Worm (Caenorhabditis elegans) whole organism, mixed stage, embryonic: ENCODE measurements around the gene T12A2.3.

Source experiments
- M03D4.4 ChIP-seq: sonication (generic microtip); optimal IDR thresholded peaks from 2 replicates; lab custom pipeline; 2017; ENCODE audit warnings: mild to moderate bottlenecking, missing genetic modification characterization, missing compliant biosample characterization
- bed-3 ChIP-seq: fragments of 200-800 bp; sonication (Bioruptor generic); optimal IDR thresholded peaks from 3 replicates; lab custom pipeline; 2018; ENCODE audit warnings: mild to moderate bottlenecking, missing genetic modification characterization, moderate library complexity, missing compliant biosample characterization
- blmp-1 ChIP-seq: fragments of 150-350 bp; optimal IDR thresholded peaks from 2 replicates; lab custom pipeline; 2014; ENCODE audit warnings: missing biosample characterization, missing genetic modification characterization
- ceh-39 ChIP-seq: fragments of 150-350 bp; optimal IDR thresholded peaks from 2 replicates; lab custom pipeline; 2014; ENCODE audit warnings: missing biosample characterization, missing genetic modification characterization
- ceh-83 ChIP-seq: fragments of 200-800 bp; sonication (Bioruptor generic); optimal IDR thresholded peaks from 2 replicates; lab custom pipeline; 2018; ENCODE audit warnings: mild to moderate bottlenecking, missing genetic modification characterization, missing compliant biosample characterization
- ces-1 ChIP-seq: fragments of 150-350 bp; optimal IDR thresholded peaks from 2 replicates; lab custom pipeline; 2014; ENCODE audit warnings: missing biosample characterization, missing genetic modification reagents, missing genetic modification characterization
- cnd-1 ChIP-seq: fragments of 200-800 bp; sonication (Bioruptor generic); optimal IDR thresholded peaks from 2 replicates; lab custom pipeline; 2018; ENCODE audit warnings: mild to moderate bottlenecking, missing genetic modification characterization, missing compliant biosample characterization
- drap-1 ChIP-seq: fragments of 200-800 bp; sonication (Bioruptor generic); optimal IDR thresholded peaks from 3 replicates; lab custom pipeline; 2018; ENCODE audit warnings: mild to moderate bottlenecking, missing genetic modification characterization, missing compliant biosample characterization
- elt-3 ChIP-seq: fragments of 150-350 bp; optimal IDR thresholded peaks from 2 replicates; lab custom pipeline; 2014; ENCODE audit warnings: missing biosample characterization, missing genetic modification characterization
- flh-1 ChIP-seq: fragments of 200-800 bp; sonication (Bioruptor generic); optimal IDR thresholded peaks from 2 replicates; lab custom pipeline; 2018; ENCODE audit warnings: mild to moderate bottlenecking, missing genetic modification characterization, moderate library complexity, missing compliant biosample characterization
- ham-2 ChIP-seq: fragments of 200-800 bp; sonication (Bioruptor generic); optimal IDR thresholded peaks from 2 replicates; lab custom pipeline; 2018; ENCODE audit warnings: mild to moderate bottlenecking, missing genetic modification characterization, missing compliant biosample characterization
- hlh-1 ChIP-seq: fragments of 150-350 bp; optimal IDR thresholded peaks from 2 replicates; lab custom pipeline; 2014; ENCODE audit warnings: missing biosample characterization, missing genetic modification reagents, missing genetic modification characterization
- lin-13 ChIP-seq: fragments of 150-350 bp; optimal IDR thresholded peaks from 2 replicates; lab custom pipeline; 2014; ENCODE audit warnings: missing biosample characterization, missing genetic modification characterization
- lin-32 ChIP-seq: fragments of 200-800 bp; sonication (Bioruptor generic); optimal IDR thresholded peaks from 2 replicates; lab custom pipeline; 2018; ENCODE audit warnings: mild to moderate bottlenecking, missing genetic modification characterization, missing compliant biosample characterization
- lsy-2 ChIP-seq: fragments of 150-350 bp; optimal IDR thresholded peaks from 2 replicates; lab custom pipeline; 2014; ENCODE audit warnings: missing biosample characterization, missing genetic modification characterization
- mab-5 ChIP-seq: fragments of 150-350 bp; optimal IDR thresholded peaks from 2 replicates; lab custom pipeline; 2014; ENCODE audit warnings: missing biosample characterization, missing genetic modification characterization
- mep-1 ChIP-seq: fragments of 150-350 bp; optimal IDR thresholded peaks from 2 replicates; lab custom pipeline; 2017; ENCODE audit warnings: missing biosample characterization, missing genetic modification reagents, missing genetic modification characterization, inconsistent platforms
- mls-2 ChIP-seq: sonication (generic microtip); optimal IDR thresholded peaks from 2 replicates; lab custom pipeline; 2016; ENCODE audit warnings: mild to moderate bottlenecking, missing genetic modification characterization, moderate library complexity, missing compliant biosample characterization
- nhr-12 ChIP-seq: fragments of 150-350 bp; optimal IDR thresholded peaks from 2 replicates; lab custom pipeline; 2014; ENCODE audit warnings: missing biosample characterization, missing genetic modification characterization
- nhr-2 ChIP-seq: fragments of 150-350 bp; optimal IDR thresholded peaks from 2 replicates; lab custom pipeline; 2014; ENCODE audit warnings: missing biosample characterization, missing genetic modification characterization
- nhr-237 ChIP-seq: fragments of 150-350 bp; optimal IDR thresholded peaks from 2 replicates; lab custom pipeline; 2014; ENCODE audit warnings: missing biosample characterization, missing genetic modification characterization
- nhr-76 ChIP-seq: sonication (generic microtip); optimal IDR thresholded peaks from 2 replicates; lab custom pipeline; 2017; ENCODE audit warnings: missing biosample characterization, missing genetic modification characterization
- pha-4 ChIP-seq: fragments of 150-350 bp; optimal IDR thresholded peaks from 2 replicates; lab custom pipeline; 2018; ENCODE audit warnings: missing biosample characterization, missing genetic modification reagents, missing genetic modification characterization
- sem-2 ChIP-seq: fragments of 200-800 bp; sonication (Bioruptor generic); optimal IDR thresholded peaks from 2 replicates; lab custom pipeline; 2018; ENCODE audit warnings: mild to moderate bottlenecking, missing genetic modification characterization, missing compliant biosample characterization
- sptf-1 ChIP-seq: sonication (generic microtip); optimal IDR thresholded peaks from 2 replicates; lab custom pipeline; 2017; ENCODE audit warnings: mild to moderate bottlenecking, missing genetic modification characterization, moderate library complexity, missing compliant biosample characterization
- tbx-8 ChIP-seq: fragments of 200-800 bp; sonication (Bioruptor generic); optimal IDR thresholded peaks from 2 replicates; lab custom pipeline; 2018; ENCODE audit warnings: mild to moderate bottlenecking, missing genetic modification characterization, moderate library complexity, missing compliant biosample characterization
- unc-120 ChIP-seq: sonication (generic microtip); optimal IDR thresholded peaks from 2 replicates; lab custom pipeline; 2017; ENCODE audit warnings: missing genetic modification characterization, missing compliant biosample characterization; ENCODE audit not compliant: poor library complexity, severe bottlenecking
- unc-39 ChIP-seq: fragments of 150-350 bp; optimal IDR thresholded peaks from 2 replicates; lab custom pipeline; 2014; ENCODE audit warnings: missing biosample characterization, missing genetic modification characterization
- unc-62 ChIP-seq: fragments of 150-350 bp; optimal IDR thresholded peaks from 2 replicates; lab custom pipeline; 2014; ENCODE audit warnings: missing biosample characterization, missing genetic modification reagents, missing genetic modification characterization
- zip-8 ChIP-seq: fragments of 150-350 bp; optimal IDR thresholded peaks from 2 replicates; lab custom pipeline; 2014; ENCODE audit warnings: missing biosample characterization, missing genetic modification characterization
- ztf-11 ChIP-seq: fragments of 150-350 bp; optimal IDR thresholded peaks from 2 replicates; lab custom pipeline; 2014; ENCODE audit warnings: missing biosample characterization, missing genetic modification characterization

The T12A2.3 gene

DNA sequence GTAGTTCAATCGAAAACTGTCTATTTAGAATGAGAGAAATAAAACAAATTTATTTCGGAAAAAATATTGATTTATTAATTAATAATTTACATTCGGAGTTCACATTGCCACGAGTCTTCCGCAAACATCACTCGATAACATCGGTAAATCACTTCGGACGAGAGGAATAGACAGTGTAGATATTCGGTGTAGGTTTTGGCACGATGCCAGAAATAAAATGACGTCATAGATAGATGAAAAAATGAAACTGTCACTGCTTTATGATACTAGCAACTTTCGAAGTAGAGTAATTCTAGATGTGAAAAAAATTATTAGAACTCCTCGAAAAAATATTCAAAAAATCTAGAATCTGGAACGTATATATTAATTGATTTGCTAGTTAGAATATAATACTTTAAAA lies 38.8 kb downstream of the T12A2.3 start:
- TF ChIP-seq nhr-76 = no peak
- TF ChIP-seq unc-39 = no peak
- TF ChIP-seq zip-8 (tag; lab: Kevin White, UChicago) = peak; percentile 72
- TF ChIP-seq mls-2 (tag; lab: Kevin White, UChicago) = no peak
- no peak for TF ChIP-seq ceh-39 (tag; lab: Kevin White, UChicago)
- no peak for TF ChIP-seq sem-2 (GFP tag; lab: Kevin White, UChicago)
- TF ChIP-seq mab-5 = no peak
- TF ChIP-seq nhr-2 (tag; lab: Kevin White, UChicago) = no peak
- TF ChIP-seq, all 35 proteins: peak for 1

DNA sequence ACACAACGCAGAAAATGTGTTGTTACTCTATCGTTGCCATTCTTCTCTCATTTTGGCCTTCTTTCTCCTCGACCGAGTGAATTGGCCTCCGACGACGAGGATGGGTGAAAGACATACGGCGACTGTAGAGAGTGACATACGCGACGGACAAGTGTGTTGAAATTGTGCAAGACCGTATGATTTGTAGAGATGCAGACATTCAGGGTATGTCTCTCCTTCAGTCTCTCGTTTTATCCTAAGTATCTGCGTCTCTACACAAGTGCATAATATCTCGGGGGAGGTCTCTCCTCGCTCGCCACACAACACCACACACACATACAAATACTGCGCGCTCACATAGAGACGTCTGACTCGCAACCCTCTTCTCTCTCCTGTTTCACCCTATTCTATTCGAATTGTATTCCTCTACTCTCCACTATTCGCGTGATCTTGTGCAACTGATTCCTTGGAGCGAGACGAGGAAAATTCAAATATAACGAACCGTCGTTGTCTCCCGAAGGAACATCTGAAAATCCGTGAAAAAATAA lies 39.5 kb downstream of the T12A2.3 start, which contains the start of gene hmg-1.2:
hmg-1.2 (plus strand) TSS at position 311 of the 527 bp plus-strand sequence.
- peak; percentile 4 for TF ChIP-seq ceh-39 (tag; lab: Kevin White, UChicago)
- peak; percentile 32 for TF ChIP-seq unc-39
- TF ChIP-seq unc-62 (GFP tag; lab: Kevin White, UChicago) = peak; percentile 92
- peak; percentile 56 for TF ChIP-seq nhr-237 (tag; lab: Kevin White, UChicago)
- TF ChIP-seq pha-4 (tag; lab: Kevin White, UChicago) = peak; percentile 0
- TF ChIP-seq ham-2 = peak; percentile 11
- no peak for TF ChIP-seq nhr-76
- TF ChIP-seq sptf-1 (tag; lab: Kevin White, UChicago) = peak; percentile 62
- peak; percentile 59 for TF ChIP-seq drap-1 (GFP tag; lab: Kevin White, UChicago)
- TF ChIP-seq blmp-1 = peak; percentile 13
- TF ChIP-seq tbx-8 (GFP tag; lab: Kevin White, UChicago) = no peak
- TF ChIP-seq lin-32 (GFP tag; lab: Kevin White, UChicago) = no peak
- no peak for TF ChIP-seq mab-5
- TF ChIP-seq ztf-11 (tag; lab: Kevin White, UChicago) = no peak
- TF ChIP-seq mls-2 (tag; lab: Kevin White, UChicago) = peak; percentile 65
- peak; percentile 67 for TF ChIP-seq lin-13 (tag; lab: Kevin White, UChicago)
- TF ChIP-seq cnd-1 (tag; lab: Kevin White, UChicago) = peak; percentile 73
- no peak for TF ChIP-seq mep-1 (tag; lab: Kevin White, UChicago)
- TF ChIP-seq ces-1 (GFP tag; lab: Kevin White, UChicago) = peak; percentile 74
- peak; percentile 68 for TF ChIP-seq lsy-2 (tag; lab: Kevin White, UChicago)
- peak; percentile 82 for TF ChIP-seq unc-120 (tag; lab: Kevin White, UChicago)
- TF ChIP-seq M03D4.4 (tag; lab: Kevin White, UChicago) = no peak

DNA sequence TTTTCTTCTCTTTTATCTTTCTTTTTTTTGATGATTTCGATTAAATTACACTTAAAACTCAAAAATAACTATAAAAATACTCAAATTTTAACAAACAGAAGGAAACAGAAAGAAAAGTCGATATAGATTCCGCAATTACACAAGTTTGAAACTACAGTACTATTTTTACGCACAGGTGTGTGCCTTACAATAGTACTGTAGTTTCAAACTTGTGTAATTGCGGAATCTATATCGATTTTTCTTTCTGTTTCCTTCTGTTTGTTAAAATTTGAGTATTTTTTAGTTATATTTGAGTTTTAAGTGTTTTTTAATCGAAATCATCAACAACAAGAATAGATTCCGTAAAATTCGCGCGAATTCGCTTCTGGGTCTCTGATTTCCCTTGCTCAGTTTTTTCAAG lies 42.4 kb downstream of the T12A2.3 start:
- TF ChIP-seq mep-1 (tag; lab: Kevin White, UChicago) = no peak
- TF ChIP-seq lin-32 (GFP tag; lab: Kevin White, UChicago) = no peak
- TF ChIP-seq nhr-2 (tag; lab: Kevin White, UChicago) = no peak
- TF ChIP-seq nhr-12 = no peak
- no peak for TF ChIP-seq unc-120 (tag; lab: Kevin White, UChicago)

DNA sequence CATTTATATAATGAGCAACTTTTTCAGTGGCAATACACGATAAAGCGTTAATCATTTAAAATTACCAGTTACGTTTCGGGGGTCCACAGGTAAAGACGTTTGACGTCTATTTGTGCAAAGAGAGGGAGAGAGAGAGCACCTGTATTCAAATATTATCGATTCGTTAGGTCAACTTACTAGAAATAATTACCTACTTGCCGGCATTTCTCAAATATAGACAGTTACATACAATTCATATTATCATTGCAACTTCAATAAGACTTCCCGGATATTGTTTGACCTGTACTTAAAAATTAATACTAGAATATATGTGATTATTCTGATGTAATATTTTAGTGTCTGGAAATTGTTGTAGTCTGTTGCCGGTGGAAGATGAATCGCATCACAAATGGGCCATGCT lies 45.3 kb downstream of the T12A2.3 start, which contains the start of gene gadr-3:
gadr-3 (minus strand) TSS at position 101 of the 400 bp plus-strand sequence.
- TF ChIP-seq cnd-1 (tag; lab: Kevin White, UChicago) (no peak), flh-1 (GFP tag; lab: Kevin White, UChicago) (no peak), lin-13 (tag; lab: Kevin White, UChicago) (no peak), unc-39 (no peak), lsy-2 (tag; lab: Kevin White, UChicago) (no peak), nhr-76 (no peak), M03D4.4 (tag; lab: Kevin White, UChicago) (no peak), hlh-1 (tag; lab: Kevin White, UChicago) (no peak), lin-32 (GFP tag; lab: Kevin White, UChicago) (no peak), elt-3 (tag; lab: Kevin White, UChicago) (no peak), sptf-1 (tag; lab: Kevin White, UChicago) (no peak), mep-1 (tag; lab: Kevin White, UChicago) (no peak)

DNA sequence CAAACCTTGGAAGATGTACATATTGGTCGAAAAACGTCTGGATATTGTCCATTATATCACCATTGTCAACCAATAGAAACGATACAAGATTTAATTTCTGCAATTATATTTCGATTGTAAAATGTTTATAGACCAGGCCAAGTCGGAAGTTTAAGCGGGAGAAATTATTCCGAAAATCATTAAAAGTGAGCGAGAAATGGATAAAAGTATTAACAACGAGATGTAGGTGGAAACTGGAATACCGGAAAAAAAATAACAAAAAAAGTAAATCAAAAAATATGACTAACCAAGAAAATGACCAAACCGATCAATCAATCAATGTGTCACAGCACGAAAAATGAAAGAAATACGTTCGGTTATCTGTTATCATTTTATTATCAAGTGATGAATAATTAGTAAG lies 46.6 kb downstream of the T12A2.3 start, which contains the start of gene F47D12.6:
F47D12.6 (minus strand) TSS at position 101 of the 400 bp plus-strand sequence.
- TF ChIP-seq tbx-8 (GFP tag; lab: Kevin White, UChicago) (no peak), ham-2 (no peak), mep-1 (tag; lab: Kevin White, UChicago) (no peak), lin-13 (tag; lab: Kevin White, UChicago) (no peak), nhr-2 (tag; lab: Kevin White, UChicago) (no peak), ceh-83 (GFP tag; lab: Kevin White, UChicago) (no peak), sem-2 (GFP tag; lab: Kevin White, UChicago) (no peak), zip-8 (tag; lab: Kevin White, UChicago) (no peak), cnd-1 (tag; lab: Kevin White, UChicago) (no peak), bed-3 (GFP tag; lab: Kevin White, UChicago) (no peak), sptf-1 (tag; lab: Kevin White, UChicago) (no peak), mab-5 (no peak)
- TF ChIP-seq, all 35 proteins: peak for 0
